Worm (Caenorhabditis elegans) whole organism, L1 larva: Measurements from ENCODE around the gene M163.8.

ENCODE experiments used
- ceh-82 ChIP-seq, 3 experiments: fragments of 150-350 bp in 1 of 3; sonication (generic microtip) in 2 of 3; optimal IDR thresholded peaks; 2 replicates each; lab custom pipeline; 2014 to 2017; ENCODE audit warnings: missing biosample characterization in 3 of 3, missing genetic modification characterization in 3 of 3
- lir-3 ChIP-seq: sonication (generic microtip); optimal IDR thresholded peaks from 2 replicates; lab custom pipeline; 2016; ENCODE audit warnings: mild to moderate bottlenecking, missing genetic modification characterization, moderate library complexity, missing compliant biosample characterization; ENCODE audit not compliant: poor library complexity
- mdl-1 ChIP-seq, 2 experiments: fragments of 150-350 bp; optimal IDR thresholded peaks; 2 replicates each; lab custom pipeline; 2014 to 2017; ENCODE audit warnings: missing biosample characterization in 2 of 2, missing genetic modification characterization in 2 of 2, inconsistent platforms in 1 of 2
- nhr-19 ChIP-seq: fragments of 200-800 bp; sonication (Bioruptor generic); conservative IDR thresholded peaks from 2 replicates; pipeline ENCODE4 v1.3.6; 2022; ENCODE audit warnings: missing genetic modification characterization, missing compliant biosample characterization
- nhr-76 ChIP-seq: sonication (generic microtip); optimal IDR thresholded peaks from 2 replicates; lab custom pipeline; 2017; ENCODE audit warnings: missing biosample characterization, missing genetic modification characterization
- nhr-90 ChIP-seq: sonication (generic microtip); optimal IDR thresholded peaks from 2 replicates; lab custom pipeline; 2016; ENCODE audit warnings: mild to moderate bottlenecking, missing genetic modification characterization, missing compliant biosample characterization; ENCODE audit not compliant: poor library complexity
- pag-3 ChIP-seq: sonication (generic microtip); optimal IDR thresholded peaks from 2 replicates; lab custom pipeline; 2017; ENCODE audit warnings: missing genetic modification characterization, mild to moderate bottlenecking, missing compliant biosample characterization, antibody characterized with exemption, borderline replicate concordance; ENCODE audit not compliant: insufficient read depth
- snpc-4 ChIP-seq: fragments of 150-350 bp; optimal IDR thresholded peaks from 2 replicates; lab custom pipeline; 2014; ENCODE audit warnings: missing biosample characterization, missing genetic modification characterization
- unc-130 ChIP-seq: fragments of 150-350 bp; optimal IDR thresholded peaks from 2 replicates; lab custom pipeline; 2017; ENCODE audit warnings: missing biosample characterization, missing genetic modification characterization, inconsistent platforms

DNA sequence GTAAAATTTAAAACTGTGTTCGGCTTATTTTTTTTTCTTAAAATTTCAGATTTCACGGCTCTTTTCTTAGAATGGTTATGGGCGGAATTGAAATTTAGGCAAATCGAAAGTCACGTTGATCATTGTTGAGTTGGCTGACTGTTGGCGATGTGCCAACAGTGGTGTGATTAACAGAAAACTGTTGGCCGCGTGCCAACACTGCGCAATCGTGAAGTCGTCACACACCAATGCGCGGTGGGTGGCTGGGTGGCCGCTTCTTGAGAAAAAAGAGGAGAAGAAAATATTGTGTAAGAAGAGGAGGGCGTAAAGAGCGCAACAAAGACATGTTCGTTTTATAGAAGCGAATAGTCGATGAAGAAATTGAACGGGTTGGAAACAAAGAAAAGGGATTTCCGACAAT is 6.2 kb downstream of the M163.8 start:
- TF ChIP-seq nhr-90, result no peak
- no peak for TF ChIP-seq snpc-4 (tag; lab: Kevin White, UChicago)
- no peak for TF ChIP-seq ceh-82 (tag; optimal IDR thresholded peaks at IDR 0.05; lab: Kevin White, UChicago)
- no peak for TF ChIP-seq unc-130 (tag; lab: Kevin White, UChicago)
- TF ChIP-seq mdl-1 (tag; optimal IDR thresholded peaks at IDR 0.05; lab: Kevin White, UChicago), result no peak
- no peak for TF ChIP-seq nhr-76 (tag; lab: Kevin White, UChicago)
- TF ChIP-seq nhr-19 (GFP tag; lab: Robert Waterston, UW), result no peak
- TF ChIP-seq pag-3 (tag; lab: Kevin White, UChicago), result no peak
- TF ChIP-seq lir-3 (tag; lab: Kevin White, UChicago), result no peak
